Fruit fly (Drosophila melanogaster) whole organism, embryonic: ENCODE measurements around the gene cd.

Experiments
- CG10267 ChIP-seq: fragments of 200-800 bp; sonication (Bioruptor generic); optimal IDR thresholded peaks from 2 replicates; lab custom pipeline; 2018; ENCODE audit warnings: missing biosample characterization, mild to moderate bottlenecking, missing genetic modification characterization, moderate library complexity
- CG10462 ChIP-seq: fragments of 200-800 bp; sonication (Bioruptor generic); optimal IDR thresholded peaks from 2 replicates; lab custom pipeline; 2016; ENCODE audit warnings: missing biosample characterization, missing genetic modification characterization
- CG10959 ChIP-seq: fragments of 200-800 bp; sonication (Bioruptor generic); IDR thresholded peaks from 2 replicates; pipeline ENCODE4 v1.3.6; 2022; ENCODE audit warnings: missing biosample characterization, missing genetic modification characterization
- CG11695 ChIP-seq: fragments of 200-800 bp; sonication (Bioruptor generic); IDR thresholded peaks from 3 replicates; pipeline ENCODE4 v1.3.6; 2022; ENCODE audit warnings: missing biosample characterization, missing genetic modification characterization
- CG11696 ChIP-seq: fragments of 200-800 bp; sonication (Bioruptor generic); IDR thresholded peaks from 2 replicates; pipeline ENCODE4 v1.3.6; 2022; ENCODE audit warnings: missing biosample characterization, missing genetic modification characterization
- CG14965 ChIP-seq: fragments of 200-800 bp; sonication (Bioruptor generic); optimal IDR thresholded peaks from 2 replicates; lab custom pipeline; 2016; ENCODE audit warnings: missing biosample characterization, missing genetic modification characterization, borderline replicate concordance
- CG18619 ChIP-seq: fragments of 200-800 bp; sonication (Bioruptor generic); optimal IDR thresholded peaks from 3 replicates; lab custom pipeline; 2017; ENCODE audit warnings: missing biosample characterization, mild to moderate bottlenecking, missing genetic modification characterization
- CG31441 ChIP-seq: fragments of 200-800 bp; sonication (Bioruptor generic); IDR thresholded peaks from 2 replicates; pipeline ENCODE4 v1.3.6; 2022; ENCODE audit warnings: missing biosample characterization, missing genetic modification characterization
- CG43689 ChIP-seq: fragments of 200-800 bp; sonication (Bioruptor generic); IDR thresholded peaks from 2 replicates; pipeline ENCODE4 v1.3.6; 2022; ENCODE audit warnings: missing biosample characterization, missing genetic modification characterization
- CG4404 ChIP-seq: fragments of 200-800 bp; sonication (Bioruptor generic); IDR thresholded peaks from 2 replicates; pipeline ENCODE4 v1.3.6; 2022; ENCODE audit warnings: missing biosample characterization, missing genetic modification characterization
- CG4617 ChIP-seq: fragments of 200-800 bp; sonication (Bioruptor generic); optimal IDR thresholded peaks from 3 replicates; lab custom pipeline; 2016; ENCODE audit warnings: missing biosample characterization, missing genetic modification characterization, borderline replicate concordance
- CG7271 ChIP-seq: fragments of 200-800 bp; sonication (Bioruptor generic); optimal IDR thresholded peaks from 2 replicates; lab custom pipeline; 2018; ENCODE audit warnings: missing biosample characterization, mild to moderate bottlenecking, missing genetic modification characterization, moderate library complexity
- CG7556 ChIP-seq: fragments of 200-800 bp; sonication (Bioruptor generic); optimal IDR thresholded peaks from 2 replicates; lab custom pipeline; 2017; ENCODE audit warnings: missing biosample characterization, mild to moderate bottlenecking, missing genetic modification characterization
- CG7839 ChIP-seq: fragments of 200-800 bp; sonication (Bioruptor generic); optimal IDR thresholded peaks from 3 replicates; lab custom pipeline; 2018; ENCODE audit warnings: missing biosample characterization, mild to moderate bottlenecking, missing genetic modification characterization, moderate library complexity
- CG8089 ChIP-seq: fragments of 200-800 bp; sonication (Bioruptor generic); optimal IDR thresholded peaks from 3 replicates; lab custom pipeline; 2016; ENCODE audit warnings: missing biosample characterization, missing genetic modification characterization
- CG8290 ChIP-seq, 3 experiments: fragments of 200-800 bp; sonication (Bioruptor generic); optimal IDR thresholded peaks; 2 replicates each; lab custom pipeline; 2016 to 2019; ENCODE audit warnings: missing biosample characterization in 3 of 3, missing genetic modification characterization in 3 of 3, mild to moderate bottlenecking in 2 of 3, moderate library complexity in 1 of 3
- CG8359 ChIP-seq: fragments of 200-800 bp; sonication (Bioruptor generic); optimal IDR thresholded peaks from 2 replicates; lab custom pipeline; 2017; ENCODE audit warnings: missing biosample characterization, mild to moderate bottlenecking, missing genetic modification characterization, borderline replicate concordance
- D ChIP-seq, 2 experiments: fragments of 200-800 bp in 1 of 2; fragments of >200 bp in 1 of 2; sonication (Bioruptor generic) in 1 of 2; optimal IDR thresholded peaks; 2 replicates in 1 of 2; 3 replicates in 1 of 2; lab custom pipeline; 2017; ENCODE audit warnings: mild to moderate bottlenecking in 1 of 2, missing biosample characterization in 1 of 2, missing genetic modification characterization in 1 of 2, missing genetic modification reagents in 1 of 2
- Deaf1 ChIP-seq: fragments of 200-800 bp; optimal IDR thresholded peaks from 3 replicates; lab custom pipeline; 2019; ENCODE audit warnings: missing biosample characterization, mild to moderate bottlenecking, missing genetic modification characterization, moderate library complexity
- Dp ChIP-seq: fragments of 200-800 bp; sonication (Bioruptor generic); optimal IDR thresholded peaks from 2 replicates; lab custom pipeline; 2018; ENCODE audit warnings: missing biosample characterization, mild to moderate bottlenecking, missing genetic modification characterization, moderate library complexity
- GATAe ChIP-seq: fragments of 200-800 bp; sonication (Bioruptor generic); conservative IDR thresholded peaks from 2 replicates; pipeline ENCODE4 v1.3.6; 2022; ENCODE audit warnings: missing biosample characterization, missing genetic modification characterization
- Gug ChIP-seq: fragments of 200-800 bp; sonication (Bioruptor generic); IDR thresholded peaks from 4 replicates; pipeline ENCODE4 v1.3.6; 2022; ENCODE audit warnings: missing biosample characterization, missing genetic modification characterization
- Hmx ChIP-seq: fragments of 200-800 bp; sonication (Bioruptor generic); optimal IDR thresholded peaks from 2 replicates; lab custom pipeline; 2016; ENCODE audit warnings: missing biosample characterization, missing genetic modification characterization
- NK7.1 ChIP-seq: fragments of 200-800 bp; sonication (Bioruptor generic); optimal IDR thresholded peaks from 3 replicates; lab custom pipeline; 2016; ENCODE audit warnings: missing biosample characterization, missing genetic modification characterization
- Poxn ChIP-seq: fragments of 200-800 bp; sonication (Bioruptor generic); IDR thresholded peaks from 2 replicates; pipeline ENCODE4 v1.3.6; 2022; ENCODE audit warnings: missing biosample characterization, missing genetic modification characterization
- TFAM ChIP-seq: fragments of 200-800 bp; sonication (Bioruptor generic); optimal IDR thresholded peaks from 2 replicates; lab custom pipeline; 2017; ENCODE audit warnings: missing biosample characterization, missing genetic modification characterization, inconsistent platforms
- Xbp1 ChIP-seq: fragments of 200-800 bp; sonication (Bioruptor generic); optimal IDR thresholded peaks from 3 replicates; lab custom pipeline; 2016; ENCODE audit warnings: missing biosample characterization, mild to moderate bottlenecking, missing genetic modification characterization
- bab2 ChIP-seq: fragments of 200-800 bp; sonication (Bioruptor generic); optimal IDR thresholded peaks from 2 replicates; lab custom pipeline; 2016; ENCODE audit warnings: missing biosample characterization, missing genetic modification characterization
- caup ChIP-seq: fragments of 200-800 bp; sonication (Bioruptor generic); optimal IDR thresholded peaks from 3 replicates; lab custom pipeline; 2017; ENCODE audit warnings: missing biosample characterization, mild to moderate bottlenecking, missing genetic modification characterization, moderate library complexity; ENCODE audit not compliant: severe bottlenecking
- disco-r ChIP-seq: fragments of 200-800 bp; sonication (Bioruptor generic); optimal IDR thresholded peaks from 2 replicates; lab custom pipeline; 2016; ENCODE audit warnings: missing biosample characterization, missing genetic modification characterization
- exex ChIP-seq: fragments of 200-800 bp; sonication (Bioruptor generic); optimal IDR thresholded peaks from 4 replicates; lab custom pipeline; 2018; ENCODE audit warnings: missing biosample characterization, mild to moderate bottlenecking, missing genetic modification characterization, moderate library complexity
- h ChIP-seq: fragments of >200 bp; optimal IDR thresholded peaks from 2 replicates; lab custom pipeline; 2017
- hkb ChIP-seq, 2 experiments: fragments of 200-800 bp in 1 of 2; fragments of >200 bp in 1 of 2; sonication (Bioruptor generic) in 1 of 2; IDR thresholded peaks in 1 of 2; optimal IDR thresholded peaks in 1 of 2; 2 replicates each; pipeline versions ENCODE4 v1.3.6 to Lab custom; 2017 to 2022; ENCODE audit warnings: missing biosample characterization in 1 of 2, missing genetic modification characterization in 1 of 2
- peb ChIP-seq: fragments of 200-800 bp; sonication (Bioruptor generic); IDR thresholded peaks from 2 replicates; pipeline ENCODE4 v1.3.6; 2022; ENCODE audit warnings: missing biosample characterization, missing genetic modification characterization
- pho ChIP-seq: fragments of 200-800 bp; sonication (Bioruptor generic); optimal IDR thresholded peaks from 2 replicates; lab custom pipeline; 2016; ENCODE audit warnings: missing biosample characterization, missing genetic modification characterization
- pita ChIP-seq: fragments of 200-800 bp; sonication (Bioruptor generic); optimal IDR thresholded peaks from 2 replicates; lab custom pipeline; 2017; ENCODE audit warnings: missing biosample characterization, mild to moderate bottlenecking, missing genetic modification characterization
- pnt ChIP-seq: fragments of 200-800 bp; sonication (Bioruptor generic); optimal IDR thresholded peaks from 3 replicates; lab custom pipeline; 2016; ENCODE audit warnings: missing biosample characterization, missing genetic modification characterization
- pzg ChIP-seq: fragments of 200-800 bp; sonication (Bioruptor generic); optimal IDR thresholded peaks from 3 replicates; lab custom pipeline; 2018; ENCODE audit warnings: missing biosample characterization, mild to moderate bottlenecking, missing genetic modification characterization, moderate library complexity
- sc ChIP-seq, 3 experiments: fragments of >200 bp in 2 of 3; fragments of 200-800 bp in 1 of 3; sonication (Bioruptor generic) in 1 of 3; optimal IDR thresholded peaks; 2 replicates in 2 of 3; 3 replicates in 1 of 3; lab custom pipeline; 2017; ENCODE audit warnings: mild to moderate bottlenecking in 1 of 3, missing biosample characterization in 1 of 3, missing genetic modification characterization in 1 of 3, missing genetic modification reagents in 1 of 3
- schlank ChIP-seq: fragments of 200-800 bp; sonication (Bioruptor generic); optimal IDR thresholded peaks from 2 replicates; lab custom pipeline; 2018; ENCODE audit warnings: missing biosample characterization, mild to moderate bottlenecking, missing genetic modification characterization
- sd ChIP-seq: fragments of 200-800 bp; sonication (Bioruptor generic); optimal IDR thresholded peaks from 3 replicates; lab custom pipeline; 2018; ENCODE audit warnings: missing biosample characterization, mild to moderate bottlenecking, missing genetic modification characterization, moderate library complexity
- sqz ChIP-seq: fragments of 200-800 bp; sonication (Bioruptor generic); optimal IDR thresholded peaks from 3 replicates; lab custom pipeline; 2018; ENCODE audit warnings: missing biosample characterization, mild to moderate bottlenecking, missing genetic modification characterization
- stc ChIP-seq: fragments of 200-800 bp; sonication (Bioruptor generic); IDR thresholded peaks from 2 replicates; pipeline ENCODE4 v1.3.6; 2022; ENCODE audit warnings: missing biosample characterization, missing genetic modification characterization
- tio ChIP-seq: fragments of 200-800 bp; sonication (Bioruptor generic); optimal IDR thresholded peaks from 2 replicates; lab custom pipeline; 2017; ENCODE audit warnings: missing biosample characterization, missing genetic modification characterization, inconsistent platforms
- ttk ChIP-seq: fragments of 200-800 bp; sonication (Bioruptor generic); IDR thresholded peaks from 2 replicates; pipeline ENCODE4 v2.1.2; 2022; ENCODE audit warnings: missing biosample characterization, missing genetic modification characterization
- wor ChIP-seq: fragments of 200-800 bp; sonication (Bioruptor generic); IDR thresholded peaks from 2 replicates; pipeline ENCODE4 v1.3.6; 2022; ENCODE audit warnings: missing biosample characterization, missing genetic modification characterization
- yki ChIP-seq: fragments of >200 bp; optimal IDR thresholded peaks from 3 replicates; lab custom pipeline; 2018
- zen ChIP-seq: fragments of 200-800 bp; sonication (Bioruptor generic); optimal IDR thresholded peaks from 3 replicates; lab custom pipeline; 2018; ENCODE audit warnings: missing biosample characterization, mild to moderate bottlenecking, missing genetic modification characterization, moderate library complexity
- zfh1 ChIP-seq: fragments of 200-800 bp; sonication (Bioruptor generic); IDR thresholded peaks from 3 replicates; pipeline ENCODE4 v1.3.6; 2022; ENCODE audit warnings: missing biosample characterization, missing genetic modification characterization

The cd gene

dm6 chr3R:22673528-22673959 lies 21.2 kb upstream of the cd start (continued):
- TF ChIP-seq CG8290 (GFP tag; optimal IDR thresholded peaks at IDR 0.05; lab: Kevin White, UChicago) (peak; percentile 83), CG8290 (tag; optimal IDR thresholded peaks at IDR 0.05; lab: Kevin White, UChicago) (peak in 1 of 2 experiments; percentile 81), tio (GFP tag; lab: Kevin White, UChicago) (peak; percentile 85), Xbp1 (GFP tag; lab: Kevin White, UChicago) (peak; percentile 53), CG43689 (GFP tag; lab: Robert Waterston, UW) (no peak), CG8089 (GFP tag; lab: Kevin White, UChicago) (peak; percentile 67), CG10462 (peak; percentile 59), CG10267 (peak; percentile 86), h (lab: Kevin White, UChicago) (no peak), pho (GFP tag; lab: Kevin White, UChicago) (peak; percentile 48), Deaf1 (peak; percentile 20), yki (lab: Kevin White, UChicago) (peak; percentile 87), disco-r (GFP tag; lab: Kevin White, UChicago) (peak; percentile 60), zfh1 (GFP tag; lab: Robert Waterston, UW) (peak; percentile 76; the same call in 2 of the 3 replicates), CG18619 (GFP tag; lab: Kevin White, UChicago) (peak; percentile 51), Gug (peak; percentile 44; the same call in 2 of the 4 replicates), Hmx (GFP tag; lab: Kevin White, UChicago) (no peak), CG4404 (GFP tag; lab: Robert Waterston, UW) (peak; percentile 82), Poxn (no peak), exex (tag; lab: Kevin White, UChicago) (peak; percentile 94), pzg (no peak), GATAe (GFP tag; lab: Robert Waterston, UW) (peak; percentile 75), Dp (GFP tag; lab: Kevin White, UChicago) (no peak), pnt (peak; percentile 72), TFAM (GFP tag; lab: Kevin White, UChicago) (no peak), CG7556 (GFP tag; lab: Kevin White, UChicago) (peak; percentile 85), CG11696 (peak; percentile 96), bab2 (peak; percentile 73), stc (GFP tag; lab: Robert Waterston, UW) (peak; percentile 25; the same call in 1 of the 2 replicates), CG10959 (GFP tag; lab: Robert Waterston, UW) (peak; percentile 64), schlank (tag; lab: Kevin White, UChicago) (no peak), CG4617 (GFP tag; lab: Kevin White, UChicago) (peak; percentile 7), NK7.1 (GFP tag; lab: Kevin White, UChicago) (peak; percentile 51), hkb (optimal IDR thresholded peaks at IDR 0.05; lab: Kevin White, UChicago) (no peak), hkb (GFP tag; IDR thresholded peaks at IDR 0.05; lab: Robert Waterston, UW) (peak; percentile 42; the same call in 1 of the 2 replicates), zen (peak; percentile 95), CG7271 (tag; lab: Kevin White, UChicago) (peak; percentile 77), CG31441 (peak; percentile 81), ttk (no peak), pita (GFP tag; lab: Kevin White, UChicago) (no peak), caup (peak; percentile 57), CG14965 (GFP tag; lab: Kevin White, UChicago) (no peak), peb (GFP tag; lab: Robert Waterston, UW) (peak; percentile 22; the same call in 1 of the 2 replicates), sqz (peak; percentile 60), CG8359 (peak; percentile 68), sd (tag; lab: Kevin White, UChicago) (peak; percentile 6), wor (GFP tag; lab: Robert Waterston, UW) (no peak), CG11695 (GFP tag; lab: Robert Waterston, UW) (peak; percentile 62; the same call in 2 of the 3 replicates), D (optimal IDR thresholded peaks at IDR 0.05; lab: Kevin White, UChicago) (no peak), D (GFP tag; optimal IDR thresholded peaks at IDR 0.05; lab: Kevin White, UChicago) (peak; percentile 84), CG7839 (tag; lab: Kevin White, UChicago) (peak; percentile 78), sc (optimal IDR thresholded peaks at IDR 0.05; lab: Kevin White, UChicago) (no peak), sc (GFP tag; optimal IDR thresholded peaks at IDR 0.05; lab: Kevin White, UChicago) (peak; percentile 75)
